Worm (Caenorhabditis elegans) whole organism, L1 larva: ENCODE measurements around the gene C07E3.8.
A peak's percentile ranks its signal among the peaks of the same experiment; 100 is the strongest.

Experiments used
- C04F5.9 ChIP-seq: sonication (generic microtip); optimal IDR thresholded peaks from 2 replicates; lab custom pipeline; 2016; ENCODE audit warnings: missing genetic modification characterization, missing compliant biosample characterization
- Y116A8C.19 ChIP-seq: sonication (generic microtip); optimal IDR thresholded peaks from 2 replicates; lab custom pipeline; 2016; ENCODE audit warnings: missing compliant biosample characterization, missing genetic modification characterization, borderline replicate concordance
- alr-1 ChIP-seq: fragments of 200-800 bp; sonication (Bioruptor generic); optimal IDR thresholded peaks from 2 replicates; lab custom pipeline; 2018; ENCODE audit warnings: borderline replicate concordance, mild to moderate bottlenecking, missing genetic modification characterization, missing compliant biosample characterization
- ama-1 ChIP-seq: fragments of 150-350 bp; optimal IDR thresholded peaks from 2 replicates; lab custom pipeline; 2014
- blmp-1 ChIP-seq: fragments of 150-350 bp; optimal IDR thresholded peaks from 2 replicates; lab custom pipeline; 2014; ENCODE audit warnings: missing biosample characterization, missing genetic modification characterization
- ceh-63 ChIP-seq: fragments of 200-800 bp; sonication (Bioruptor generic); optimal IDR thresholded peaks from 2 replicates; lab custom pipeline; 2018; ENCODE audit warnings: mild to moderate bottlenecking, missing genetic modification characterization, missing compliant biosample characterization
- ceh-88 ChIP-seq: fragments of 200-800 bp; sonication (Bioruptor generic); IDR thresholded peaks from 2 replicates; pipeline ENCODE4 v1.3.6; 2022; ENCODE audit warnings: missing genetic modification characterization, missing compliant biosample characterization
- dpl-1 ChIP-seq, 3 experiments: fragments of 150-350 bp in 2 of 3; sonication (generic microtip) in 1 of 3; optimal IDR thresholded peaks; 2 replicates each; lab custom pipeline; 2014 to 2017; ENCODE audit warnings: missing biosample characterization in 3 of 3, missing genetic modification characterization in 3 of 3, missing genetic modification reagents in 3 of 3
- dsc-1 ChIP-seq: sonication (generic microtip); optimal IDR thresholded peaks from 2 replicates; lab custom pipeline; 2016; ENCODE audit warnings: mild to moderate bottlenecking, missing genetic modification characterization, missing compliant biosample characterization
- egl-27 ChIP-seq, 2 experiments: fragments of 150-350 bp in 1 of 2; sonication (generic microtip); optimal IDR thresholded peaks; 3 replicates each; lab custom pipeline; 2017 to 2018; ENCODE audit warnings: missing biosample characterization in 2 of 2, missing genetic modification characterization in 2 of 2, missing genetic modification reagents in 2 of 2
- elt-2 ChIP-seq: sonication (generic microtip); optimal IDR thresholded peaks from 2 replicates; lab custom pipeline; 2016; ENCODE audit warnings: missing genetic modification characterization, mild to moderate bottlenecking, inconsistent platforms, missing compliant biosample characterization, missing genetic modification reagents
- elt-3 ChIP-seq, 6 experiments: fragments of 150-350 bp in 1 of 6; sonication (generic microtip); optimal IDR thresholded peaks; 2 replicates each; lab custom pipeline; 2017 to 2018; ENCODE audit warnings: missing biosample characterization in 6 of 6, missing genetic modification characterization in 6 of 6, inconsistent platforms in 1 of 6
- ets-5 ChIP-seq: fragments of 200-800 bp; sonication (Bioruptor generic); IDR thresholded peaks from 2 replicates; pipeline ENCODE4 v1.3.6; 2022; ENCODE audit warnings: missing genetic modification characterization, missing compliant biosample characterization
- fkh-10 ChIP-seq: sonication (generic microtip); optimal IDR thresholded peaks from 2 replicates; lab custom pipeline; 2017; ENCODE audit warnings: missing biosample characterization, missing genetic modification reagents, missing genetic modification characterization
- fkh-4 ChIP-seq: sonication (generic microtip); optimal IDR thresholded peaks from 2 replicates; lab custom pipeline; 2016; ENCODE audit warnings: missing compliant biosample characterization, missing genetic modification characterization, borderline replicate concordance
- fos-1 ChIP-seq: fragments of 150-350 bp; optimal IDR thresholded peaks from 2 replicates; lab custom pipeline; 2014; ENCODE audit warnings: missing biosample characterization, missing genetic modification characterization
- grh-1 ChIP-seq: fragments of 200-800 bp; sonication (Bioruptor generic); IDR thresholded peaks from 2 replicates; pipeline ENCODE4 v1.3.6; 2022; ENCODE audit warnings: missing genetic modification reagents, missing genetic modification characterization, missing compliant biosample characterization
- hlh-17 ChIP-seq: fragments of 200-800 bp; sonication (Bioruptor generic); optimal IDR thresholded peaks from 2 replicates; lab custom pipeline; 2018; ENCODE audit warnings: missing genetic modification characterization, mild to moderate bottlenecking, missing compliant biosample characterization, moderate library complexity, borderline replicate concordance
- hlh-4 ChIP-seq: sonication (generic microtip); optimal IDR thresholded peaks from 2 replicates; lab custom pipeline; 2016; ENCODE audit warnings: mild to moderate bottlenecking, missing genetic modification characterization, missing compliant biosample characterization
- hpl-2 ChIP-seq: fragments of 150-350 bp; optimal IDR thresholded peaks from 2 replicates; lab custom pipeline; 2014; ENCODE audit warnings: missing biosample characterization, missing genetic modification reagents, missing genetic modification characterization
- isw-1 ChIP-seq: fragments of 200-800 bp; sonication (Bioruptor generic); IDR thresholded peaks from 2 replicates; pipeline ENCODE4 v1.3.6; 2022; ENCODE audit warnings: missing genetic modification characterization, missing compliant biosample characterization
- jun-1 ChIP-seq: fragments of 150-350 bp; optimal IDR thresholded peaks from 2 replicates; lab custom pipeline; 2014; ENCODE audit warnings: missing biosample characterization, missing genetic modification reagents, missing genetic modification characterization
- lin-14 ChIP-seq: fragments of 200-800 bp; sonication (Bioruptor generic); optimal IDR thresholded peaks from 2 replicates; lab custom pipeline; 2018; ENCODE audit warnings: mild to moderate bottlenecking, missing genetic modification characterization, moderate library complexity, missing compliant biosample characterization
- lin-35 ChIP-seq, 2 experiments: fragments of 150-350 bp; optimal IDR thresholded peaks; 2 replicates each; lab custom pipeline; 2014; ENCODE audit warnings: missing biosample characterization in 2 of 2, missing genetic modification characterization in 2 of 2, missing genetic modification reagents in 2 of 2
- mab-9 ChIP-seq: fragments of 200-800 bp; sonication (Bioruptor generic); IDR thresholded peaks from 2 replicates; pipeline ENCODE4 v1.3.6; 2022; ENCODE audit warnings: missing genetic modification reagents, missing genetic modification characterization, missing compliant biosample characterization
- mef-2 ChIP-seq: fragments of 150-350 bp; optimal IDR thresholded peaks from 2 replicates; lab custom pipeline; 2014; ENCODE audit warnings: missing biosample characterization, missing genetic modification characterization
- mep-1 ChIP-seq: fragments of 150-350 bp; optimal IDR thresholded peaks from 2 replicates; lab custom pipeline; 2014; ENCODE audit warnings: missing biosample characterization, missing genetic modification characterization
- nhr-11 ChIP-seq: fragments of 150-350 bp; optimal IDR thresholded peaks from 2 replicates; lab custom pipeline; 2014; ENCODE audit warnings: missing biosample characterization, missing genetic modification characterization
- nhr-12 ChIP-seq: sonication (generic microtip); optimal IDR thresholded peaks from 2 replicates; lab custom pipeline; 2017; ENCODE audit warnings: missing biosample characterization, missing genetic modification characterization
- nhr-19 ChIP-seq: fragments of 200-800 bp; sonication (Bioruptor generic); conservative IDR thresholded peaks from 2 replicates; pipeline ENCODE4 v1.3.6; 2022; ENCODE audit warnings: missing genetic modification characterization, missing compliant biosample characterization
- nhr-20 ChIP-seq: sonication (generic microtip); optimal IDR thresholded peaks from 2 replicates; lab custom pipeline; 2016; ENCODE audit warnings: mild to moderate bottlenecking, missing genetic modification characterization, missing compliant biosample characterization
- nhr-237 ChIP-seq: fragments of 150-350 bp; optimal IDR thresholded peaks from 2 replicates; lab custom pipeline; 2014; ENCODE audit warnings: missing biosample characterization, missing genetic modification characterization
- nhr-47 ChIP-seq: sonication (generic microtip); optimal IDR thresholded peaks from 2 replicates; lab custom pipeline; 2016; ENCODE audit warnings: mild to moderate bottlenecking, missing genetic modification characterization, moderate library complexity, missing compliant biosample characterization
- nhr-76 ChIP-seq: sonication (generic microtip); optimal IDR thresholded peaks from 2 replicates; lab custom pipeline; 2017; ENCODE audit warnings: missing biosample characterization, missing genetic modification characterization
- nhr-77 ChIP-seq: fragments of 150-350 bp; optimal IDR thresholded peaks from 2 replicates; lab custom pipeline; 2014; ENCODE audit warnings: missing biosample characterization, missing genetic modification characterization
- rnt-1 ChIP-seq: sonication (generic microtip); optimal IDR thresholded peaks from 2 replicates; lab custom pipeline; 2016; ENCODE audit warnings: mild to moderate bottlenecking, missing genetic modification characterization, moderate library complexity, missing compliant biosample characterization
- skn-1 ChIP-seq: fragments of 150-350 bp; optimal IDR thresholded peaks from 2 replicates; lab custom pipeline; 2014; ENCODE audit warnings: missing biosample characterization, missing genetic modification characterization
- snpc-4 ChIP-seq: fragments of 150-350 bp; optimal IDR thresholded peaks from 2 replicates; lab custom pipeline; 2014; ENCODE audit warnings: missing biosample characterization, missing genetic modification characterization
- sptf-1 ChIP-seq: fragments of 150-350 bp; optimal IDR thresholded peaks from 2 replicates; lab custom pipeline; 2014; ENCODE audit warnings: missing biosample characterization, missing genetic modification characterization
- sup-37 ChIP-seq: fragments of 200-800 bp; sonication (Bioruptor generic); optimal IDR thresholded peaks from 2 replicates; lab custom pipeline; 2018; ENCODE audit warnings: mild to moderate bottlenecking, missing genetic modification characterization, missing compliant biosample characterization
- swsn-7 ChIP-seq: sonication (generic microtip); optimal IDR thresholded peaks from 2 replicates; lab custom pipeline; 2016; ENCODE audit warnings: missing genetic modification characterization, missing compliant biosample characterization
- unc-130 ChIP-seq: fragments of 150-350 bp; optimal IDR thresholded peaks from 2 replicates; lab custom pipeline; 2017; ENCODE audit warnings: missing biosample characterization, missing genetic modification characterization, inconsistent platforms
- unc-30 ChIP-seq: sonication (generic microtip); optimal IDR thresholded peaks from 2 replicates; lab custom pipeline; 2017; ENCODE audit warnings: missing biosample characterization, missing genetic modification characterization
- unc-62 ChIP-seq: fragments of 150-350 bp; optimal IDR thresholded peaks from 2 replicates; lab custom pipeline; 2014; ENCODE audit warnings: missing biosample characterization, missing genetic modification reagents, missing genetic modification characterization
- unc-86 ChIP-seq: sonication (generic microtip); optimal IDR thresholded peaks from 2 replicates; lab custom pipeline; 2016; ENCODE audit warnings: missing genetic modification characterization, missing compliant biosample characterization
- unc-98 ChIP-seq: fragments of 200-800 bp; sonication (Bioruptor generic); IDR thresholded peaks from 2 replicates; pipeline ENCODE4 v1.3.6; 2022; ENCODE audit warnings: missing genetic modification characterization, missing compliant biosample characterization
- vab-15 ChIP-seq: sonication (generic microtip); optimal IDR thresholded peaks from 2 replicates; lab custom pipeline; 2017; ENCODE audit warnings: missing genotype, mild to moderate bottlenecking, missing genetic modification characterization, missing compliant biosample characterization
- zip-4 ChIP-seq: fragments of 200-800 bp; sonication (Bioruptor generic); optimal IDR thresholded peaks from 2 replicates; lab custom pipeline; 2018; ENCODE audit warnings: mild to moderate bottlenecking, missing genetic modification characterization, moderate library complexity, missing compliant biosample characterization
- ztf-11 ChIP-seq, 2 experiments: sonication (generic microtip); optimal IDR thresholded peaks; 2 replicates each; lab custom pipeline; 2016 to 2017; ENCODE audit warnings: missing genetic modification characterization in 2 of 2, missing biosample characterization in 1 of 2, missing compliant biosample characterization in 1 of 2

C07E3.8 gene

ce11 chrII:10302646-10303045 is 49.4 kb upstream of the C07E3.8 start, which contains the start of gene clpp-1 (continued):
- TF ChIP-seq unc-86 (no peak), mab-9 (GFP tag; lab: Robert Waterston, UW) (no peak), nhr-19 (no peak), lin-14 (no peak), elt-3 (tag; optimal IDR thresholded peaks at IDR 0.05; lab: Kevin White, UChicago) (no peak), alr-1 (no peak), Y116A8C.19 (tag; lab: Kevin White, UChicago) (no peak), nhr-47 (no peak), skn-1 (tag; lab: Kevin White, UChicago) (no peak), ceh-63 (no peak), jun-1 (tag; lab: Kevin White, UChicago) (no peak), lin-35 (GFP tag; optimal IDR thresholded peaks at IDR 0.05; lab: Kevin White, UChicago) (peak in 1 of 2 experiments; percentile 42), grh-1 (GFP tag; lab: Robert Waterston, UW) (0 out of 2 replicates have a peak, but pooled peaks have one; percentile 9), ceh-88 (GFP tag; lab: Robert Waterston, UW) (0 out of 2 replicates have a peak, but pooled peaks have one; percentile 8), ztf-11 (tag; optimal IDR thresholded peaks at IDR 0.05; lab: Kevin White, UChicago) (no peak), ama-1 (lab: Kevin White, UChicago) (peak; percentile 20), unc-98 (GFP tag; lab: Robert Waterston, UW) (no peak), dpl-1 (GFP tag; optimal IDR thresholded peaks at IDR 0.05; lab: Kevin White, UChicago) (no peak), zip-4 (no peak), rnt-1 (tag; lab: Kevin White, UChicago) (no peak), unc-62 (no peak), nhr-77 (tag; lab: Kevin White, UChicago) (no peak), unc-30 (tag; lab: Kevin White, UChicago) (no peak), isw-1 (GFP tag; lab: Robert Waterston, UW) (no peak), snpc-4 (no peak), dsc-1 (tag; lab: Kevin White, UChicago) (no peak), hlh-4 (tag; lab: Kevin White, UChicago) (no peak)

ce11 chrII:10303663-10304115 is 48.4 kb upstream of the C07E3.8 start, which contains the start of gene vha-9:
Gene vha-9 (minus strand): TSS chrII:10303713.
- TF ChIP-seq mab-9 (GFP tag; lab: Robert Waterston, UW) (no peak), ceh-63 (no peak), lin-14 (peak; percentile 81), elt-3 (tag; optimal IDR thresholded peaks at IDR 0.05; lab: Kevin White, UChicago) (peak in 1 of 6 experiments; percentile 37), ceh-88 (GFP tag; lab: Robert Waterston, UW) (peak; percentile 35; the same call in 1 of the 2 replicates), jun-1 (tag; lab: Kevin White, UChicago) (no peak), nhr-11 (tag; lab: Kevin White, UChicago) (no peak), rnt-1 (tag; lab: Kevin White, UChicago) (peak; percentile 74), mep-1 (peak; percentile 25), fkh-10 (GFP tag; lab: Kevin White, UChicago) (no peak), sup-37 (GFP tag; lab: Kevin White, UChicago) (no peak), nhr-237 (tag; lab: Kevin White, UChicago) (no peak), mef-2 (no peak), hlh-17 (GFP tag; lab: Kevin White, UChicago) (no peak), nhr-12 (no peak), sptf-1 (tag; lab: Kevin White, UChicago) (no peak), dsc-1 (tag; lab: Kevin White, UChicago) (peak; percentile 70), nhr-19 (peak; percentile 57), egl-27 (tag; optimal IDR thresholded peaks at IDR 0.05; lab: Kevin White, UChicago) (no peak), skn-1 (tag; lab: Kevin White, UChicago) (peak; percentile 71), grh-1 (GFP tag; lab: Robert Waterston, UW) (peak; percentile 51), swsn-7 (peak; percentile 74), blmp-1 (tag; lab: Kevin White, UChicago) (peak; percentile 45), fkh-4 (tag; lab: Kevin White, UChicago) (no peak), Y116A8C.19 (tag; lab: Kevin White, UChicago) (no peak), fos-1 (tag; lab: Kevin White, UChicago) (no peak), dpl-1 (GFP tag; optimal IDR thresholded peaks at IDR 0.05; lab: Kevin White, UChicago) (peak; percentile 35 to 72 (median 66)), elt-2 (no peak), unc-62 (no peak), nhr-76 (no peak), nhr-20 (peak; percentile 72), hpl-2 (GFP tag; lab: Kevin White, UChicago) (peak; percentile 3), ztf-11 (tag; optimal IDR thresholded peaks at IDR 0.05; lab: Kevin White, UChicago) (peak in 1 of 2 experiments; percentile 59), unc-130 (tag; lab: Kevin White, UChicago) (peak; percentile 78), C04F5.9 (tag; lab: Kevin White, UChicago) (peak; percentile 14), snpc-4 (peak; percentile 37), vab-15 (tag; lab: Kevin White, UChicago) (no peak), ets-5 (GFP tag; lab: Robert Waterston, UW) (no peak)
